Worm (Caenorhabditis elegans) whole organism, late embryonic: ENCODE measurements around the gene C05C10.7.

Experiments used
- C08G9.2 ChIP-seq: sonication (generic microtip); optimal IDR thresholded peaks from 2 replicates; lab custom pipeline; 2016; ENCODE audit warnings: mild to moderate bottlenecking, missing genetic modification characterization, moderate library complexity, missing compliant biosample characterization
- F13H6.1 ChIP-seq: sonication (generic microtip); optimal IDR thresholded peaks from 2 replicates; lab custom pipeline; 2016; ENCODE audit warnings: missing genetic modification characterization, missing compliant biosample characterization
- K02D7.2 ChIP-seq: sonication (generic microtip); optimal IDR thresholded peaks from 2 replicates; lab custom pipeline; 2017; ENCODE audit warnings: mild to moderate bottlenecking, missing genetic modification characterization, missing compliant biosample characterization
- K09A11.1 ChIP-seq: sonication (generic microtip); optimal IDR thresholded peaks from 2 replicates; lab custom pipeline; 2017; ENCODE audit warnings: antibody characterized with exemption, mild to moderate bottlenecking, missing genetic modification characterization, missing compliant biosample characterization; ENCODE audit not compliant: insufficient read depth
- T23F11.4 ChIP-seq: fragments of 200-800 bp; sonication (Bioruptor generic); optimal IDR thresholded peaks from 2 replicates; lab custom pipeline; 2018; ENCODE audit warnings: mild to moderate bottlenecking, missing genetic modification characterization, missing compliant biosample characterization
- ceh-31 ChIP-seq: sonication (generic microtip); optimal IDR thresholded peaks from 2 replicates; lab custom pipeline; 2016; ENCODE audit warnings: missing genetic modification characterization, missing compliant biosample characterization
- ceh-34 ChIP-seq: sonication (generic microtip); optimal IDR thresholded peaks from 2 replicates; lab custom pipeline; 2016; ENCODE audit warnings: mild to moderate bottlenecking, missing genetic modification characterization, missing compliant biosample characterization
- ceh-6 ChIP-seq: fragments of 200-800 bp; sonication (Bioruptor generic); optimal IDR thresholded peaks from 2 replicates; lab custom pipeline; 2018; ENCODE audit warnings: mild to moderate bottlenecking, missing genetic modification characterization, missing compliant biosample characterization
- che-1 ChIP-seq: sonication (generic microtip); optimal IDR thresholded peaks from 2 replicates; lab custom pipeline; 2016; ENCODE audit warnings: mild to moderate bottlenecking, missing genetic modification characterization, missing compliant biosample characterization
- elt-2 ChIP-seq: sonication (generic microtip); optimal IDR thresholded peaks from 2 replicates; lab custom pipeline; 2016; ENCODE audit warnings: missing genetic modification reagents, missing genetic modification characterization, missing compliant biosample characterization
- ets-4 ChIP-seq: sonication (generic microtip); optimal IDR thresholded peaks from 2 replicates; lab custom pipeline; 2016; ENCODE audit warnings: missing genetic modification characterization, missing compliant biosample characterization
- hlh-13 ChIP-seq: fragments of 200-800 bp; sonication (Bioruptor generic); optimal IDR thresholded peaks from 2 replicates; lab custom pipeline; 2018; ENCODE audit warnings: mild to moderate bottlenecking, missing genetic modification characterization, missing compliant biosample characterization
- hlh-30 ChIP-seq: sonication (generic microtip); optimal IDR thresholded peaks from 2 replicates; lab custom pipeline; 2017; ENCODE audit warnings: antibody characterized with exemption, missing genetic modification characterization, missing compliant biosample characterization; ENCODE audit not compliant: insufficient read depth
- hlh-6 ChIP-seq: sonication (generic microtip); optimal IDR thresholded peaks from 2 replicates; lab custom pipeline; 2016; ENCODE audit warnings: missing genotype, missing genetic modification characterization, missing compliant biosample characterization
- lin-11 ChIP-seq: fragments of 200-800 bp; sonication (Bioruptor generic); optimal IDR thresholded peaks from 2 replicates; lab custom pipeline; 2018; ENCODE audit warnings: mild to moderate bottlenecking, missing genetic modification characterization, missing compliant biosample characterization
- nhr-11 ChIP-seq: fragments of 150-350 bp; optimal IDR thresholded peaks from 2 replicates; lab custom pipeline; 2014; ENCODE audit warnings: missing biosample characterization, missing genetic modification characterization
- npax-4 ChIP-seq: sonication (generic microtip); optimal IDR thresholded peaks from 2 replicates; lab custom pipeline; 2016; ENCODE audit warnings: missing genetic modification characterization, missing compliant biosample characterization
- odd-2 ChIP-seq: sonication (generic microtip); optimal IDR thresholded peaks from 2 replicates; lab custom pipeline; 2017; ENCODE audit warnings: antibody characterized with exemption, mild to moderate bottlenecking, missing genetic modification characterization, missing compliant biosample characterization
- pag-3 ChIP-seq: sonication (generic microtip); optimal IDR thresholded peaks from 2 replicates; lab custom pipeline; 2016; ENCODE audit warnings: missing compliant biosample characterization, missing genetic modification characterization, borderline replicate concordance
- pha-4 ChIP-seq: fragments of 150-350 bp; optimal IDR thresholded peaks from 2 replicates; lab custom pipeline; 2018; ENCODE audit warnings: missing biosample characterization, missing genetic modification reagents, missing genetic modification characterization
- pqm-1 ChIP-seq: sonication (generic microtip); optimal IDR thresholded peaks from 2 replicates; lab custom pipeline; 2016; ENCODE audit warnings: missing genetic modification characterization, missing compliant biosample characterization
- sox-2 ChIP-seq: fragments of 200-800 bp; sonication (Bioruptor generic); IDR thresholded peaks from 2 replicates; pipeline ENCODE4 v1.3.6; 2022; ENCODE audit warnings: missing genetic modification reagents, missing genetic modification characterization, missing compliant biosample characterization
- sox-4 ChIP-seq: sonication (generic microtip); optimal IDR thresholded peaks from 2 replicates; lab custom pipeline; 2017; ENCODE audit warnings: mild to moderate bottlenecking, missing genetic modification characterization, inconsistent platforms, missing compliant biosample characterization
- syd-9 ChIP-seq: sonication (generic microtip); optimal IDR thresholded peaks from 2 replicates; lab custom pipeline; 2016; ENCODE audit warnings: mild to moderate bottlenecking, missing genetic modification characterization, moderate library complexity, missing compliant biosample characterization
- unc-3 ChIP-seq, 2 experiments: fragments of 200-800 bp in 1 of 2; sonication (Bioruptor generic) in 1 of 2; sonication (generic microtip) in 1 of 2; conservative IDR thresholded peaks in 1 of 2; optimal IDR thresholded peaks in 1 of 2; 2 replicates each; pipeline versions ENCODE4 v1.3.6 to Lab custom; 2016 to 2022; ENCODE audit warnings: missing compliant biosample characterization in 2 of 2, missing genetic modification characterization in 2 of 2, missing genetic modification reagents in 1 of 2
- unc-42 ChIP-seq: sonication (generic microtip); optimal IDR thresholded peaks from 2 replicates; lab custom pipeline; 2016; ENCODE audit warnings: missing genotype, missing genetic modification characterization, missing compliant biosample characterization
- unc-55 ChIP-seq: sonication (generic microtip); optimal IDR thresholded peaks from 2 replicates; lab custom pipeline; 2017; ENCODE audit warnings: missing biosample characterization, missing genetic modification reagents, missing genetic modification characterization
- unc-86 ChIP-seq: sonication (generic microtip); optimal IDR thresholded peaks from 2 replicates; lab custom pipeline; 2016; ENCODE audit warnings: missing genetic modification characterization, missing compliant biosample characterization
- ztf-16 ChIP-seq: sonication (generic microtip); optimal IDR thresholded peaks from 2 replicates; lab custom pipeline; 2017; ENCODE audit warnings: missing genetic modification characterization, missing compliant biosample characterization

The C05C10.7 gene

DNA sequence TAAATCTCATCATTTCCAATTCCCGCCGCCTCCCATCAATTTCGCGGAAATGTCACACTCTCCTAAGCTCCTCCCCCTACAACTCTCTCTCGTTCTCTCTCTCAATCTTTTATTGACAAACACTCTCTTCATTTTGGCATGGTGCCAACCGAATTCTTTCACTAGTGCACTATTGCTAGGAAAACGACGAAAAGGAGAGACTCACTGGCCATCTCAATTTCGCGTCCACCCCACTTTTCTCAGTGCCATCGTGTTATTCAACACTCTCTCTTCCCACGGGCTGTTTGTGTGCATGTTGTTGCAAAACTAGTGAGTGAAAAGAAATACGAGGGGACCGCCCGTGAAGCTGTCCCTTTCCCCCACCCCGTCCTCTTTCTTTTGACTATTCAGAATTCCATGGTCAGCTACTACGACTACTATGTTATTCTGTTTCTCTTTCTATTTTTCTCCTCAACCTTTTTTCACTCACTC, 46.1 kb upstream of the C05C10.7 start (continued):
- TF ChIP-seq syd-9 (tag; lab: Kevin White, UChicago) (peak; percentile 11), ceh-31 (tag; lab: Kevin White, UChicago) (peak; percentile 86), npax-4 (tag; lab: Kevin White, UChicago) (no peak), pqm-1 (tag; lab: Kevin White, UChicago) (no peak), odd-2 (tag; lab: Kevin White, UChicago) (no peak), unc-3 (GFP tag; conservative IDR thresholded peaks at IDR 0.05; lab: Robert Waterston, UW) (no peak), unc-3 (tag; optimal IDR thresholded peaks at IDR 0.05; lab: Kevin White, UChicago) (no peak), ceh-34 (tag; lab: Kevin White, UChicago) (peak; percentile 86), nhr-11 (no peak), elt-2 (tag; lab: Kevin White, UChicago) (no peak), F13H6.1 (tag; lab: Kevin White, UChicago) (peak; percentile 20)

DNA sequence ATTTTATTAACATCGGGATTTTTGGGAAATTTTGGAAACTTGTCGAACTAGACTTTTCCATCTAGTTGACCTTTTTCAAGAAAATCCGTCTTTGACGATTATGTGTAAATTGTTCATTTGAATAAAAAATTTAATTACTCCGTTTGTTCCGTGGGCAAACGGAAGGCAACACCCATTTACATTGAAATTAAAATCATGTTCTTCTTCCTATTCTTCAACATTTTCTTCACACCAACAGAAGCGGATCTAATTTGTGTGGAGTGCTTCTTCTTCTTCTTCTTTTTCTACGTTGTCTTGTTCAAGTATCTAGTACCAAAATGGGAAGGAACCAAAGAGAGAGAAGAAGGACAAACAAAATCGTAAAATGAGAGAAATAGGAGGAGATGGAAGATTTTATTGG, 43.7 kb upstream of the C05C10.7 start:
- peak; percentile 42 for TF ChIP-seq ceh-31 (tag; lab: Kevin White, UChicago)
- TF ChIP-seq ets-4, result no peak
- peak; percentile 81 for TF ChIP-seq unc-42 (tag; lab: Kevin White, UChicago)

- TF ChIP-seq sox-4 (tag; lab: Kevin White, UChicago), result no peak
- TF ChIP-seq hlh-30, result no peak
- no peak for TF ChIP-seq F13H6.1 (tag; lab: Kevin White, UChicago)
- TF ChIP-seq unc-86 (tag; lab: Kevin White, UChicago), result no peak
- no peak for TF ChIP-seq che-1 (tag; lab: Kevin White, UChicago)
- TF ChIP-seq npax-4 (tag; lab: Kevin White, UChicago), result no peak
- no peak for TF ChIP-seq C08G9.2 (tag; lab: Kevin White, UChicago)
These were observed 43.0 kb upstream of the C05C10.7 start, which contains the start of gene sdz-38 for ce11 chrII:9981760-9982159. TSS of gene sdz-38 (minus strand) at chrII:9981860.

DNA sequence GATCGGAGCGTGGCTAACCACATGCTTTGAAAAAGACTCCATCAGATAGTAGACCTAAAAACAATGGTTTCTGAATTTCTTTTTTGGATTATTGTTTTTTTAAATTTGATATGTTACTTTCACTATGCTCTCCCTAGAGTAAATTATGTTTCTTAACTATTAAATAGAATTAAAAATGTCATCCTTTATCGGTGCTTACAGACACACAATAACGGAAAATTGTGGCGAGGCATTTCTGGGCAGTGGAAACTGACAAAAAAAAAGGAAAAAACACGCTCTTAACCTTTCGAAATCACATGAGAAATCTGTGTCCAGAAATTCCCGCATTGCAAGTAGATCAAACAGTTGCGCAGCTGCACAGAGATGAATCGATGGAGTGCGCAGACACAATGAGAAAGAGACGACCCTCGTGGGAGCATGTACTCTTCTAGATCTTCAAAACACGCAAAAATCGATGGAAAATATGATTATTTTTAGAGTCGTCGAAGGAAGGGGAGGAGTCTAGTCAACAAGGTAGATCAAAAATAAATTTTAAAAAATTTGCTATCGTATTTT, 41.4 kb upstream of the C05C10.7 start, which contains the start of gene ZK892.6:
Gene ZK892.6, minus strand, starts transcription at position 51 of the 555 bp plus-strand sequence.
- TF ChIP-seq pag-3 (tag; lab: Kevin White, UChicago) (no peak), ceh-6 (no peak), K09A11.1 (tag; lab: Kevin White, UChicago) (no peak), hlh-6 (tag; lab: Kevin White, UChicago) (no peak), K02D7.2 (no peak), odd-2 (tag; lab: Kevin White, UChicago) (no peak), ztf-16 (tag; lab: Kevin White, UChicago) (no peak), ceh-31 (tag; lab: Kevin White, UChicago) (no peak), unc-55 (GFP tag; lab: Kevin White, UChicago) (no peak), sox-2 (GFP tag; lab: Robert Waterston, UW) (no peak), hlh-13 (GFP tag; lab: Kevin White, UChicago) (no peak), pha-4 (tag; lab: Kevin White, UChicago) (no peak), F13H6.1 (tag; lab: Kevin White, UChicago) (no peak), lin-11 (tag; lab: Kevin White, UChicago) (no peak)
- TF ChIP-seq, all 69 proteins: peak for 0

- TF ChIP-seq T23F11.4 (GFP tag; lab: Kevin White, UChicago) (no peak), sox-2 (GFP tag; lab: Robert Waterston, UW) (no peak), ztf-16 (tag; lab: Kevin White, UChicago) (no peak), hlh-30 (no peak)
These were observed 37.6 kb upstream of the C05C10.7 start, which contains the start of gene R53.8 for ce11 chrII:9976405-9976804. TSS of gene R53.8 (plus strand) at chrII:9976705.
